Worm (Caenorhabditis elegans) whole organism, early embryonic: ENCODE results near the gene tlk-1.
"Not testable (repeated sequence)": the region's sequence is repeated elsewhere in the genome, so short reads cannot be mapped to it uniquely, and the experiment has no call there.

Source experiments
- B0310.2 ChIP-seq: sonication (generic microtip); optimal IDR thresholded peaks from 2 replicates; lab custom pipeline; 2016; ENCODE audit warnings: mild to moderate bottlenecking, missing genetic modification characterization, missing compliant biosample characterization
- F13C5.2 ChIP-seq: sonication (generic microtip); optimal IDR thresholded peaks from 2 replicates; lab custom pipeline; 2017; ENCODE audit warnings: mild to moderate bottlenecking, missing genetic modification characterization, inconsistent platforms, missing compliant biosample characterization
- aly-1 ChIP-seq: sonication (generic microtip); optimal IDR thresholded peaks from 2 replicates; lab custom pipeline; 2016; ENCODE audit warnings: missing genetic modification characterization, missing compliant biosample characterization
- ama-1 ChIP-seq: fragments of 150-350 bp; optimal IDR thresholded peaks from 2 replicates; lab custom pipeline; 2014
- ceh-13 ChIP-seq: fragments of 200-800 bp; sonication (Bioruptor generic); optimal IDR thresholded peaks from 2 replicates; lab custom pipeline; 2018; ENCODE audit warnings: mild to moderate bottlenecking, missing genetic modification characterization, missing compliant biosample characterization
- ceh-36 ChIP-seq: sonication (generic microtip); optimal IDR thresholded peaks from 2 replicates; lab custom pipeline; 2016; ENCODE audit warnings: missing genetic modification characterization, inconsistent platforms, missing compliant biosample characterization
- ets-7 ChIP-seq: sonication (generic microtip); optimal IDR thresholded peaks from 2 replicates; lab custom pipeline; 2016; ENCODE audit warnings: missing genotype, missing genetic modification characterization, missing compliant biosample characterization
- flt-1 ChIP-seq: fragments of 200-800 bp; sonication (Bioruptor generic); IDR thresholded peaks from 2 replicates; pipeline ENCODE4 v1.3.6; 2022; ENCODE audit warnings: missing genetic modification characterization, missing compliant biosample characterization
- hmbx-1 ChIP-seq: sonication (generic microtip); optimal IDR thresholded peaks from 2 replicates; lab custom pipeline; 2016; ENCODE audit warnings: mild to moderate bottlenecking, missing genetic modification characterization, missing compliant biosample characterization
- hmg-4 ChIP-seq: fragments of 200-800 bp; sonication (Bioruptor generic); optimal IDR thresholded peaks from 2 replicates; lab custom pipeline; 2018; ENCODE audit warnings: mild to moderate bottlenecking, missing genetic modification characterization, missing compliant biosample characterization
- hnd-1 ChIP-seq: sonication (generic microtip); optimal IDR thresholded peaks from 2 replicates; lab custom pipeline; 2016; ENCODE audit warnings: missing genetic modification characterization, missing compliant biosample characterization
- pes-1 ChIP-seq: fragments of 200-800 bp; sonication (Bioruptor generic); IDR thresholded peaks from 2 replicates; pipeline ENCODE4 v1.3.6; 2022; ENCODE audit warnings: missing genetic modification reagents, missing genetic modification characterization, missing compliant biosample characterization
- scrt-1 ChIP-seq: fragments of 200-800 bp; sonication (Bioruptor generic); IDR thresholded peaks from 2 replicates; pipeline ENCODE4 v1.3.6; 2022; ENCODE audit warnings: missing genetic modification characterization, missing compliant biosample characterization
- sea-1 ChIP-seq: fragments of 200-800 bp; sonication (Bioruptor generic); conservative IDR thresholded peaks from 2 replicates; pipeline ENCODE4 v1.3.6; 2022; ENCODE audit warnings: missing genetic modification characterization, missing compliant biosample characterization
- tbx-11 ChIP-seq: fragments of 200-800 bp; sonication (Bioruptor generic); IDR thresholded peaks from 2 replicates; pipeline ENCODE4 v1.3.6; 2022; ENCODE audit warnings: missing genetic modification characterization, missing compliant biosample characterization
- tbx-37 ChIP-seq: fragments of 200-800 bp; sonication (Bioruptor generic); conservative IDR thresholded peaks from 2 replicates; pipeline ENCODE4 v1.3.6; 2022; ENCODE audit warnings: missing genetic modification reagents, missing genetic modification characterization, missing compliant biosample characterization
- tra-4 ChIP-seq: sonication (generic microtip); optimal IDR thresholded peaks from 2 replicates; lab custom pipeline; 2017; ENCODE audit warnings: missing genetic modification characterization, missing compliant biosample characterization

tlk-1 gene

DNA sequence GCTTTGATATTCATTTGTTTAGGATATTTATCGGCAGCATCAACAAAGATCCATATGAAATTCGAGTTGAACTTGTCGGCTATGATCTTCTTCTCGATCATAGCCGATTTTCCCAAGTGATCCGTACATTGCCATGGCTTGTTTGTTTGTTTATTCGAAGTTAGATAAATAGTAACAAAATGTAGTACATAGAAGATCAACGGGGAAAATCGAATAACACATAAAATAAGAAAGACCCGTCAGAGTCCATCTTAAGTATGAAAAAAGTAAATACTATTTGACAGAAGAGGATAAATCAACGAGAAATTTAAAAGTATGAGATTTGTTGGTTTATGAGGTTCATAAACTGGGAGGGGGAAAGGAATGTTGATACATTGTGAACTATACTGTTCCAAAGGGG is 16.9 kb upstream of the tlk-1 start, which contains the start of gene C07A9.5:
Gene C07A9.5 (minus strand): TSS at position 101 of the 400 bp plus-strand sequence.
- TF ChIP-seq flt-1 (GFP tag; lab: Robert Waterston, UW); sea-1; pes-1: not testable (repeated sequence)

DNA sequence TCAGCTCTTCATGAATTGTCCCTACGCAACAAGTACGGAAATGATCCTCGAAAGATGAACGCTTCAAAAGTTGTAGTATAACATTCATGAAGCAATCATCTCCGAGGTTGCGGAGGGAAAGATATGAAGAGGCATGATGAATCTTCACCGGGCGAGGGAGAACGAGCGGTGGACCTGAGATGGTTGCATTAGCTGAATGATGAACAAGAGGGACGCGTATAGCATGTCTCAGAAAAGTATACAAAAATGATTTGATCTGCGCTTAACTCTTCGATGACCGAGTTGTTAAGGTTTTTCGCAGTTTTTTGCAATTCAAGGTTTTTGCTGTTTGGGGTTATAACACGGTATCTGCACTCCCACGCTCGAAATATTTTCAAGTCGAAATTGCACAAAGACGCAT is 13.7 kb upstream of the tlk-1 start, which contains the start of gene C07A9.10:
Gene C07A9.10 (minus strand): TSS at position 101 of the 400 bp plus-strand sequence.
- TF ChIP-seq hmbx-1 (tag; lab: Kevin White, UChicago) (no peak), B0310.2 (tag; lab: Kevin White, UChicago) (no peak)

DNA sequence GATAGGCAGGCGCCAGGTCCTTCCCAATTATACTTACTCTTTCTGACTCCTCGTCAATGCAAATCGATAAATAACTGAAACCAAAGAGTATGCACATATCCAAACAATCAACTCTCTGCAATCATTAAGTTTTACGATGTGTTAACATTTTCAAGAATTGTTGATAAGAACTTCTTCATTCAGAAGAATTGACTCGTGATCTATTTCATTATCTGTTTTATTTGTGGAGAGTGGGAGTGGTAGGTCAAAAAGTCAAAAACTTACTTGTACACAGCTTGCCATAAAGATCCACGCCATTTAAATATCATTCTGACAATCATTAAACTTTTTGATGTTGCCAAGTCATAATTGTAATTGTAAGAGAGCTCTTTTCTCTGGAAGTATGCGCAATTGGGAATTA is 10.3 kb upstream of the tlk-1 start:
- TF ChIP-seq hnd-1 (tag; lab: Kevin White, UChicago) (no peak), ceh-36 (tag; lab: Kevin White, UChicago) (no peak), sea-1 (no peak), flt-1 (GFP tag; lab: Robert Waterston, UW) (no peak), B0310.2 (tag; lab: Kevin White, UChicago) (no peak), pes-1 (no peak), tra-4 (tag; lab: Kevin White, UChicago) (no peak)

DNA sequence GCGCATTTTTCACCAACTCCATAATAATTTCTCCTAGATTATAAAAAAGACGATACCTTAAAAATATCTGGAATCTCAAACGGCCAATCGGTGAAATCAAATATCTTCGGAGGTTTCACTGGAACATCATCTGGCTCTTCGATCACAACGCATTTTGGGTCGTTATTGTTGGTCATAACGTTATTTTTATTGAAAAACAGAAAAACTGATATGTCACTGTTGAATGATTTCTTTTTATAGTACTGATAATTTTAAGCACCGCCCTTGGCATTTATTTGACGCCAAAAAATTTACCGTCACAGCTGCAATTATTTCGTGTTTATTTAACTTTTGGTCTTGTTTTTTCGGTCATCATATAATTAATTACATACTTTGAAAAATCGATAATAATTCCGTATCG is 9.6 kb upstream of the tlk-1 start, which contains the start of gene best-5:
Gene best-5 (minus strand): TSS at position 210 of the 400 bp plus-strand sequence.
- no peak for TF ChIP-seq hmbx-1 (tag; lab: Kevin White, UChicago)
- no peak for TF ChIP-seq ceh-13
- TF ChIP-seq tbx-11 (GFP tag; lab: Robert Waterston, UW) = no peak
- no peak for TF ChIP-seq hnd-1 (tag; lab: Kevin White, UChicago)
- no peak for TF ChIP-seq ceh-36 (tag; lab: Kevin White, UChicago)
- no peak for TF ChIP-seq tbx-37
- no peak for TF ChIP-seq ama-1 (lab: Kevin White, UChicago)
- TF ChIP-seq sea-1 = no peak
- no peak for TF ChIP-seq ets-7 (tag; lab: Kevin White, UChicago)
- no peak for TF ChIP-seq flt-1 (GFP tag; lab: Robert Waterston, UW)
- TF ChIP-seq aly-1 (tag; lab: Kevin White, UChicago) = no peak

DNA sequence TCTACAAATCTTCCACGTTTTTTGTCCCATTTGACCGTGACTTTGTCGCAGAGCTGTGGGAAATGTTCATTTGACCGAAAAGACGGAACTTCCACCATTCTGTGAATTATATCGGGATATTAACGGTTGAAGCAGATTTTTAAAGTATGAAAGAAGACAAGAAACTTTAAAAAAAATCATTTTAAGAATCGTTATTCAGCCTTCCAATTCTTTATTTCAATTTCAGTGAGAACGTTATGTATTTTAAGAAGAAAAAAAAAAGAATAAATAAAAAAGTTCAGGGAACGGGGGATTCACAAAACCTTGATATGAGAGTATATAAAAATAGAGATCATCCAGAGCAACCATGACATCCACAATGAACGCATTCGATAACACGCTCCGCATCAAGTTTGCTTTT is 5.2 kb upstream of the tlk-1 start, which contains the start of gene set-3:
Gene set-3 (minus strand): TSS at position 101 of the 400 bp plus-strand sequence.
- TF ChIP-seq ama-1 (lab: Kevin White, UChicago) (no peak), ets-7 (tag; lab: Kevin White, UChicago) (no peak), tra-4 (tag; lab: Kevin White, UChicago) (no peak), hmbx-1 (tag; lab: Kevin White, UChicago) (no peak), ceh-36 (tag; lab: Kevin White, UChicago) (no peak), tbx-11 (GFP tag; lab: Robert Waterston, UW) (no peak), aly-1 (tag; lab: Kevin White, UChicago) (no peak), B0310.2 (tag; lab: Kevin White, UChicago) (no peak), ceh-13 (no peak), scrt-1 (GFP tag; lab: Robert Waterston, UW) (no peak), F13C5.2 (tag; lab: Kevin White, UChicago) (no peak), tbx-37 (no peak), pes-1 (no peak), hmg-4 (no peak), sea-1 (no peak)

DNA sequence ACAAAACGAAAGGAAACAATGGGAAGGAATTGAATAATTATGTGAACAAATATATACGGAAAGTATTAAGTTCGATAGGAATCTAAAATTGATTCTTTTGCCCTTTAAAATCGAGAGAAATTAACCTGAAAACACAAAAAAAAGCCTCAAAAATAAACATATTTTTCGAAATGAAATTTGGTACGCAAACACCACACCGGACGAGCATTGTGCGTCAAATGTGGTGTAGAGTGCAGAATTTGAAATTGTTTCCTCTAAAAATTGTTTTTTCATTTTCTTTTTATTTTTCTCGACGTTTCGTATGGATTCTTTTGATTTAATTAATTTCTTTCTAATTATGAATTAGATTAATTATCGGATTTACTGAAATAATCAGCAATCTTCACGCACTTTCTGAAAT is 4.3 kb upstream of the tlk-1 start:
- no peak for TF ChIP-seq scrt-1 (GFP tag; lab: Robert Waterston, UW)
- peak; percentile 10 for TF ChIP-seq F13C5.2 (tag; lab: Kevin White, UChicago)

DNA sequence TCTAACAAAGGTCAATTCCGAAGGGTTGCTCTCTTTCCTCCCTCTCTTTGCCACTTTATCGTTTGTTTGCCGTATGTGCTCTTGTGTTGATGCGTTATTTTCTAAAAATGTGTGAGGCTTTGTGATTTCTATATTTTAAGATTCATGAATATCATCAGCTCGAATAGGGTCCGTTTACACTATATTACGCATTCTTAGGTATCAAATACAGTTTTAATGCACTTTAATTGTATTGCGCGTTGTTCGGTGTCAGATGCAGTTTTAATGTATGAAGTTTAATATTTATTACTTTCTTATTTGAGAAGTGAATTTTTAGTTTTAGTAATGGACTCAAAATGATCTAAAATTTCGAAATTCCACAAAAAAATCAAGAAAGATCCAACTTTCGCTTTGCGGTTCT is 3.3 kb upstream of the tlk-1 start, which contains the start of gene bud-31:
Gene bud-31 (minus strand): TSS at position 101 of the 400 bp plus-strand sequence.
- TF ChIP-seq ama-1 (lab: Kevin White, UChicago) = no peak
- no peak for TF ChIP-seq ceh-13
- TF ChIP-seq hnd-1 (tag; lab: Kevin White, UChicago) = no peak
- no peak for TF ChIP-seq scrt-1 (GFP tag; lab: Robert Waterston, UW)
- TF ChIP-seq hmbx-1 (tag; lab: Kevin White, UChicago) = no peak
- no peak for TF ChIP-seq F13C5.2 (tag; lab: Kevin White, UChicago)
- TF ChIP-seq tra-4 (tag; lab: Kevin White, UChicago) = no peak
- TF ChIP-seq sea-1 = no peak
- TF ChIP-seq pes-1 = no peak

DNA sequence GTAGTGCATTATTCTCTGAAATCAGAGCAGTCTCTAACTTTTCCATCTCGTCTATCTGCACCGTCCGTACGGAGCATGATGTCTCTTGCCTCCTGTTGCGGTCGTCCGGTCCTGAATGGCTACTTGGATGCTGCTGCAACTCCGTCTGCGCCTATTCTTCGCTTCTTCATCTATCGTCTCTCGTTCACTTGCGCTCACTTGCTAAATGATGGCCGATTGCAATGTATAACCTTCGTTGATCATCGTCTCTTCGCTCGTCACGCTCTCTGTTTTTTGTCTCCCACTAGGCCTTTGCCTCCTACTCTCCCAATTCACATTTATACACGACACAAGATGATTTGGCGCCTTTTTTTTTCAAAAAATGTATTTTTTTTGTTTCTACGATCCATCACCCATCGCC is 2.4 kb upstream of the tlk-1 start:
- TF ChIP-seq hmg-4 = peak; percentile 60
- no peak for TF ChIP-seq ceh-13
- no peak for TF ChIP-seq flt-1 (GFP tag; lab: Robert Waterston, UW)
- TF ChIP-seq scrt-1 (GFP tag; lab: Robert Waterston, UW) = no peak
- TF ChIP-seq hmbx-1 (tag; lab: Kevin White, UChicago) = no peak
- no peak for TF ChIP-seq ceh-36 (tag; lab: Kevin White, UChicago)
- no peak for TF ChIP-seq F13C5.2 (tag; lab: Kevin White, UChicago)

DNA sequence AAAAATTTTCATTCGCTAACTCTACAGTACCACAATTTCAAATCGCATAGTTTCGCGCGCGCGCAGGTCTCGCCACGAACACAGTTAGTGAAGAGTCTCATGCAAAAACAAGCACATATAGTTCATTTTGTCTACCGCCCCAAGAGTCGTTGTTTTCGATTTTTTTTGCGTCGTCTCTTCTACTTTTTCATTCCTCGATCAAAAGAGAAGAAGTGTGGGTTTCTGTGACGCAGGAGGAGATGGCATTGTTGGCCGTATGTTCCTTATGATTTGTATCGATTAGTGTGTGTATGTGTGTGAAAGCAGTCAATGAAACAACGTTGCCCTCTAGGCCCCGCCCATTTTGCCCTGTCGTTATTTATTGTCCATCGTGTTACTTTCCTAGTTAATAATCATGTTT is 1.8 kb upstream of the tlk-1 start:
- no peak for TF ChIP-seq tra-4 (tag; lab: Kevin White, UChicago)
- TF ChIP-seq flt-1 (GFP tag; lab: Robert Waterston, UW) = no peak
- TF ChIP-seq ets-7 (tag; lab: Kevin White, UChicago) = no peak
- no peak for TF ChIP-seq hmbx-1 (tag; lab: Kevin White, UChicago)
- TF ChIP-seq ceh-13 = no peak
- TF ChIP-seq F13C5.2 (tag; lab: Kevin White, UChicago) = no peak
- TF ChIP-seq B0310.2 (tag; lab: Kevin White, UChicago) = no peak
- TF ChIP-seq hmg-4 = no peak
- TF ChIP-seq sea-1 = no peak
- TF ChIP-seq aly-1 (tag; lab: Kevin White, UChicago) = no peak
- no peak for TF ChIP-seq tbx-11 (GFP tag; lab: Robert Waterston, UW)
- no peak for TF ChIP-seq ama-1 (lab: Kevin White, UChicago)
- TF ChIP-seq pes-1 = no peak
- no peak for TF ChIP-seq hnd-1 (tag; lab: Kevin White, UChicago)
